Fruit fly (Drosophila melanogaster) whole organism, adult: ENCODE results near the gene brm.

Experiments used
- CG12768 ChIP-seq: fragments of 200-800 bp; sonication (Bioruptor generic); optimal IDR thresholded peaks from 2 replicates; lab custom pipeline; 2017; ENCODE audit warnings: missing biosample characterization, missing genetic modification characterization, mild to moderate bottlenecking, moderate library complexity, missing genetic modification reagents
- CG5204 ChIP-seq: fragments of 200-800 bp; sonication (Bioruptor generic); optimal IDR thresholded peaks from 2 replicates; lab custom pipeline; 2016; ENCODE audit warnings: missing biosample characterization, missing genetic modification characterization
- CG7045 ChIP-seq: fragments of 200-800 bp; sonication (Bioruptor generic); optimal IDR thresholded peaks from 2 replicates; lab custom pipeline; 2017; ENCODE audit warnings: missing biosample characterization, mild to moderate bottlenecking, missing genetic modification characterization
- CG7101 ChIP-seq: fragments of 200-800 bp; sonication (Bioruptor generic); optimal IDR thresholded peaks from 2 replicates; lab custom pipeline; 2018; ENCODE audit warnings: missing biosample characterization, mild to moderate bottlenecking, missing genetic modification characterization, moderate library complexity
- Crg-1 ChIP-seq: fragments of 200-800 bp; sonication (Bioruptor generic); optimal IDR thresholded peaks from 2 replicates; lab custom pipeline; 2016; ENCODE audit warnings: missing biosample characterization, missing genetic modification characterization
- Hr96 ChIP-seq: fragments of 200-800 bp; sonication (Bioruptor generic); optimal IDR thresholded peaks from 2 replicates; lab custom pipeline; 2016; ENCODE audit warnings: missing biosample characterization, missing genetic modification characterization
- bab1 ChIP-seq: fragments of 200-800 bp; sonication (Bioruptor generic); optimal IDR thresholded peaks from 3 replicates; lab custom pipeline; 2019; ENCODE audit warnings: missing biosample characterization, mild to moderate bottlenecking, missing genetic modification characterization, moderate library complexity
- cnc ChIP-seq, 2 experiments: fragments of >200 bp; optimal IDR thresholded peaks; 2 replicates each; lab custom pipeline; 2017
- ovo ChIP-seq: fragments of 200-800 bp; sonication (Bioruptor generic); optimal IDR thresholded peaks from 2 replicates; lab custom pipeline; 2016; ENCODE audit warnings: missing biosample characterization, missing genetic modification characterization
- pad ChIP-seq: fragments of 200-800 bp; sonication (Bioruptor generic); optimal IDR thresholded peaks from 3 replicates; lab custom pipeline; 2017; ENCODE audit warnings: missing biosample characterization, missing genetic modification characterization, mild to moderate bottlenecking, moderate library complexity, missing genetic modification reagents
- toe ChIP-seq: fragments of 200-800 bp; sonication (Bioruptor generic); optimal IDR thresholded peaks from 2 replicates; lab custom pipeline; 2016; ENCODE audit warnings: missing biosample characterization, missing genetic modification characterization

- no peak for TF ChIP-seq CG7045 (GFP tag; lab: Kevin White, UChicago)
- TF ChIP-seq cnc (optimal IDR thresholded peaks at IDR 0.05; lab: Kevin White, UChicago), result no peak
- TF ChIP-seq Crg-1 (GFP tag; lab: Kevin White, UChicago), result no peak
- no peak for TF ChIP-seq CG7101
- no peak for TF ChIP-seq pad
- no peak for TF ChIP-seq bab1
- no peak for TF ChIP-seq CG12768 (GFP tag; lab: Kevin White, UChicago)
- no peak for TF ChIP-seq Hr96 (GFP tag; lab: Kevin White, UChicago)
- TF ChIP-seq CG5204 (GFP tag; lab: Kevin White, UChicago), result no peak
- TF ChIP-seq ovo (GFP tag; lab: Kevin White, UChicago), result no peak
- no peak for TF ChIP-seq toe (GFP tag; lab: Kevin White, UChicago)
These were observed 4.4 kb downstream of the brm start, which contains the start of gene CG17028 for dm6 chr3L:15978224-15978623.
